Fruit fly (Drosophila melanogaster) whole organism, pupa: ENCODE measurements around the gene LanB1.

ENCODE experiments used
- CG9948 ChIP-seq: fragments of 200-800 bp; sonication (Bioruptor generic); optimal IDR thresholded peaks from 2 replicates; lab custom pipeline; 2018; ENCODE audit warnings: missing biosample characterization, mild to moderate bottlenecking, missing genetic modification characterization, moderate library complexity
- Ets98B ChIP-seq: fragments of 200-800 bp; sonication (Bioruptor generic); IDR thresholded peaks from 2 replicates; pipeline ENCODE4 v1.3.6; 2022; ENCODE audit warnings: missing biosample characterization, missing genetic modification characterization

- TF ChIP-seq CG9948 (tag; lab: Kevin White, UChicago) (no peak), Ets98B (GFP tag; lab: Robert Waterston, UW) (no peak)
Observed at dm6 chr2L:7820851-7821250, 9.6 kb downstream of the LanB1 start, which contains the start of gene CG7115.
